Worm (Caenorhabditis elegans) whole organism, L3 larva: ENCODE measurements around the gene sox-2.
A peak's percentile ranks its signal among the peaks of the same experiment; 100 is the strongest.

Source experiments
- ZK546.5 ChIP-seq: sonication (generic microtip); optimal IDR thresholded peaks from 2 replicates; lab custom pipeline; 2017; ENCODE audit warnings: missing biosample characterization, missing genetic modification characterization
- aly-2 ChIP-seq: fragments of 150-350 bp; optimal IDR thresholded peaks from 2 replicates; lab custom pipeline; 2014; ENCODE audit warnings: missing biosample characterization, missing genetic modification characterization
- ama-1 ChIP-seq: fragments of 150-350 bp; optimal IDR thresholded peaks from 2 replicates; lab custom pipeline; 2018
- ceh-28 ChIP-seq: fragments of 150-350 bp; optimal IDR thresholded peaks from 2 replicates; lab custom pipeline; 2014; ENCODE audit warnings: missing biosample characterization, missing genetic modification reagents, missing genetic modification characterization
- ceh-82 ChIP-seq: fragments of 150-350 bp; optimal IDR thresholded peaks from 2 replicates; lab custom pipeline; 2014; ENCODE audit warnings: missing biosample characterization, missing genetic modification characterization
- daf-12 ChIP-seq: fragments of 150-350 bp; optimal IDR thresholded peaks from 2 replicates; lab custom pipeline; 2014; ENCODE audit warnings: missing biosample characterization, missing genetic modification reagents, missing genetic modification characterization
- egl-27 ChIP-seq: sonication (generic microtip); optimal IDR thresholded peaks from 4 replicates; lab custom pipeline; 2017; ENCODE audit warnings: missing biosample characterization, missing genetic modification reagents, missing genetic modification characterization
- egl-5 ChIP-seq: fragments of 150-350 bp; optimal IDR thresholded peaks from 2 replicates; lab custom pipeline; 2017; ENCODE audit warnings: missing biosample characterization, missing genetic modification reagents, missing genetic modification characterization, inconsistent platforms
- elt-2 ChIP-seq: sonication (generic microtip); optimal IDR thresholded peaks from 2 replicates; lab custom pipeline; 2016; ENCODE audit warnings: missing genetic modification reagents, mild to moderate bottlenecking, missing genetic modification characterization, missing compliant biosample characterization
- elt-3 ChIP-seq, 3 experiments: fragments of 150-350 bp in 1 of 3; sonication (generic microtip) in 2 of 3; optimal IDR thresholded peaks; 2 replicates in 2 of 3; 4 replicates in 1 of 3; lab custom pipeline; 2014 to 2017; ENCODE audit warnings: missing biosample characterization in 3 of 3, missing genetic modification characterization in 3 of 3
- fos-1 ChIP-seq: fragments of 150-350 bp; optimal IDR thresholded peaks from 2 replicates; lab custom pipeline; 2014; ENCODE audit warnings: missing biosample characterization, missing genetic modification characterization
- hmg-11 ChIP-seq: sonication (generic microtip); optimal IDR thresholded peaks from 2 replicates; lab custom pipeline; 2016; ENCODE audit warnings: missing genetic modification characterization, missing compliant biosample characterization
- lin-15B ChIP-seq: fragments of 150-350 bp; optimal IDR thresholded peaks from 2 replicates; lab custom pipeline; 2014; ENCODE audit warnings: missing biosample characterization, missing genetic modification characterization
- mdl-1 ChIP-seq: fragments of 150-350 bp; optimal IDR thresholded peaks from 2 replicates; lab custom pipeline; 2014; ENCODE audit warnings: missing biosample characterization, missing genetic modification characterization
- mml-1 ChIP-seq: fragments of 150-350 bp; sonication (generic microtip); optimal IDR thresholded peaks from 3 replicates; lab custom pipeline; 2014; ENCODE audit warnings: missing biosample characterization, missing genetic modification characterization
- nfya-1 ChIP-seq: sonication (generic microtip); optimal IDR thresholded peaks from 2 replicates; lab custom pipeline; 2017; ENCODE audit warnings: missing genetic modification characterization, mild to moderate bottlenecking, missing compliant biosample characterization, antibody characterized with exemption, moderate library complexity; ENCODE audit not compliant: insufficient read depth
- nhr-237 ChIP-seq: fragments of 150-350 bp; optimal IDR thresholded peaks from 2 replicates; lab custom pipeline; 2014; ENCODE audit warnings: missing biosample characterization, missing genetic modification characterization
- nhr-25 ChIP-seq: sonication (generic microtip); optimal IDR thresholded peaks from 2 replicates; lab custom pipeline; 2017; ENCODE audit warnings: missing biosample characterization, missing genetic modification characterization
- nhr-28 ChIP-seq: fragments of 150-350 bp; optimal IDR thresholded peaks from 2 replicates; lab custom pipeline; 2014; ENCODE audit warnings: missing biosample characterization, missing genetic modification characterization
- nhr-43 ChIP-seq: sonication (generic microtip); optimal IDR thresholded peaks from 2 replicates; lab custom pipeline; 2016; ENCODE audit warnings: mild to moderate bottlenecking, missing genetic modification characterization, missing compliant biosample characterization; ENCODE audit not compliant: poor library complexity, severe bottlenecking
- nhr-77 ChIP-seq: fragments of 150-350 bp; optimal IDR thresholded peaks from 2 replicates; lab custom pipeline; 2014; ENCODE audit warnings: missing biosample characterization, missing genetic modification characterization
- pha-4 ChIP-seq: fragments of 150-350 bp; optimal IDR thresholded peaks from 2 replicates; lab custom pipeline; 2014; ENCODE audit warnings: missing biosample characterization, missing genetic modification reagents, missing genetic modification characterization
- pqm-1 ChIP-seq: fragments of 150-350 bp; optimal IDR thresholded peaks from 2 replicates; lab custom pipeline; 2017; ENCODE audit warnings: missing biosample characterization, missing genetic modification characterization, inconsistent platforms
- sea-2 ChIP-seq: fragments of 150-350 bp; sonication (generic microtip); optimal IDR thresholded peaks from 4 replicates; lab custom pipeline; 2014; ENCODE audit warnings: missing biosample characterization, missing genetic modification reagents, missing genetic modification characterization
- snpc-4 ChIP-seq: fragments of 150-350 bp; optimal IDR thresholded peaks from 2 replicates; lab custom pipeline; 2014; ENCODE audit warnings: missing biosample characterization, missing genetic modification characterization
- unc-39 ChIP-seq: sonication (generic microtip); optimal IDR thresholded peaks from 4 replicates; lab custom pipeline; 2017; ENCODE audit warnings: missing biosample characterization, missing genetic modification characterization
- unc-62 ChIP-seq: fragments of 150-350 bp; sonication (generic microtip); optimal IDR thresholded peaks from 4 replicates; lab custom pipeline; 2014; ENCODE audit warnings: missing biosample characterization, missing genetic modification reagents, missing genetic modification characterization
- zag-1 ChIP-seq: fragments of 150-350 bp; optimal IDR thresholded peaks from 2 replicates; lab custom pipeline; 2014; ENCODE audit warnings: missing biosample characterization, missing genetic modification characterization
- ztf-11 ChIP-seq: fragments of 150-350 bp; optimal IDR thresholded peaks from 2 replicates; lab custom pipeline; 2014; ENCODE audit warnings: missing biosample characterization, missing genetic modification characterization
- ztf-4 ChIP-seq: fragments of 150-350 bp; optimal IDR thresholded peaks from 2 replicates; lab custom pipeline; 2014; ENCODE audit warnings: missing biosample characterization, missing genetic modification characterization

Gene sox-2

ce11 chrX:7452606-7453005 lies 10.9 kb downstream of the sox-2 start:
- TF ChIP-seq elt-3 (tag; optimal IDR thresholded peaks at IDR 0.05; lab: Kevin White, UChicago) (no peak), mdl-1 (tag; lab: Kevin White, UChicago) (no peak), zag-1 (tag; lab: Kevin White, UChicago) (no peak), unc-39 (tag; lab: Kevin White, UChicago) (no peak), pha-4 (no peak), nhr-43 (tag; lab: Kevin White, UChicago) (no peak), ceh-82 (tag; lab: Kevin White, UChicago) (no peak), ztf-4 (tag; lab: Kevin White, UChicago) (no peak)

- TF ChIP-seq nhr-28 (tag; lab: Kevin White, UChicago) (no peak), nhr-25 (tag; lab: Kevin White, UChicago) (no peak), ztf-11 (tag; lab: Kevin White, UChicago) (no peak), nhr-237 (tag; lab: Kevin White, UChicago) (no peak), aly-2 (tag; lab: Kevin White, UChicago) (no peak), daf-12 (tag; lab: Kevin White, UChicago) (no peak), ceh-28 (tag; lab: Kevin White, UChicago) (no peak), zag-1 (tag; lab: Kevin White, UChicago) (no peak), ZK546.5 (tag; lab: Kevin White, UChicago) (no peak)
Measured at ce11 chrX:7447340-7447739, 16.2 kb downstream of the sox-2 start.

- peak; percentile 10 for TF ChIP-seq nfya-1 (tag; lab: Kevin White, UChicago)
- TF ChIP-seq sea-2: no peak
- TF ChIP-seq nhr-77 (tag; lab: Kevin White, UChicago): no peak
- peak; percentile 91 for TF ChIP-seq mml-1 (tag; lab: Kevin White, UChicago)
Measured at ce11 chrX:7446485-7446884, 17.1 kb downstream of the sox-2 start.

ce11 chrX:7445734-7446133 lies 17.8 kb downstream of the sox-2 start:
- peak; percentile 66 for TF ChIP-seq elt-2 (tag; lab: Kevin White, UChicago)
- peak; percentile 65 for TF ChIP-seq pqm-1 (tag; lab: Kevin White, UChicago)
- no peak for TF ChIP-seq ama-1 (lab: Kevin White, UChicago)

- TF ChIP-seq fos-1 (tag; lab: Kevin White, UChicago): no peak
- peak; percentile 29 for TF ChIP-seq nfya-1 (tag; lab: Kevin White, UChicago)
- no peak for TF ChIP-seq egl-27
- no peak for TF ChIP-seq hmg-11 (tag; lab: Kevin White, UChicago)
Measured at ce11 chrX:7442477-7442876, 21.1 kb downstream of the sox-2 start, which contains the start of gene acl-12. Gene acl-12, minus strand, starts transcription at chrX:7442577.

ce11 chrX:7440102-7440501 lies 23.4 kb downstream of the sox-2 start:
- peak; percentile 34 for TF ChIP-seq elt-2 (tag; lab: Kevin White, UChicago)
- no peak for TF ChIP-seq snpc-4 (tag; lab: Kevin White, UChicago)
- TF ChIP-seq ztf-11 (tag; lab: Kevin White, UChicago): no peak
- TF ChIP-seq pqm-1 (tag; lab: Kevin White, UChicago): peak; percentile 81
- no peak for TF ChIP-seq lin-15B (tag; lab: Kevin White, UChicago)
- no peak for TF ChIP-seq unc-62 (GFP tag; lab: Kevin White, UChicago)

ce11 chrX:7437949-7438348 lies 25.6 kb downstream of the sox-2 start, which contains the start of gene C01C10.2:
Gene C01C10.2, minus strand, starts transcription at chrX:7438118.
- TF ChIP-seq snpc-4 (tag; lab: Kevin White, UChicago): no peak
- TF ChIP-seq nfya-1 (tag; lab: Kevin White, UChicago): peak; percentile 39
- peak; percentile 46 for TF ChIP-seq nhr-25 (tag; lab: Kevin White, UChicago)
- TF ChIP-seq egl-5 (tag; lab: Kevin White, UChicago): peak; percentile 2
